Worm (Caenorhabditis elegans): ENCODE measurements around the gene C40A11.8.

Gene C40A11.8

DNA sequence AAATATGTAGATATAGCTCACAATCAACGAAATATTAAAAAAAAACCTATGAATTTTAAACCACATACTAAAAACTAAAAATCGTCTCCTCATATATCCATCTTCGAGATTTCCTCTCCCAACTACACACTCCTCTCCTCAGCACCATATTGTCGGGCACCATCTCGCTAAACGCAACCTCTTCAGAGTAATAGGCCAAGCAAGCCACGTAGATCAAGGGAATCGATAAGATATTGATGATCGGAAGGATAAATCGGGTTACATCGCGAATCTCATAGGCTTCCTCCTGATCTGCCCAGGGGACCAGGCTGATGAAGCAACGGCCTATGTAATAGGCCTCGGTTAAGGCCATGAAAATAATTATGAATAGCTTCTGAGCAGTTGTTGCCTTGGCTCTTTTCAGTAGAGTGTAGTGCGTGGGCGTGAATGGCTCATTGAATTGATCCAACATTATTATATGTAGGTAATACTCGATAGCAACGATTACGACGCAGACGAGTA lies at the start of gene C40A11.8, which contains the start of gene C40A11.7:
Gene C40A11.8 (minus strand): TSS at position 451 of the 501 bp plus-strand sequence.
Gene C40A11.7 (minus strand): TSS at position 101 of the 501 bp plus-strand sequence.
- TF ChIP-seq unc-86 (tag; optimal IDR thresholded peaks at IDR 0.05) (no peak), mef-2 (tag; optimal IDR thresholded peaks at IDR 0.05) (no peak), unc-62 (GFP tag; optimal IDR thresholded peaks at IDR 0.05) (no peak), sox-4 (tag; optimal IDR thresholded peaks at IDR 0.05) (no peak), jun-1 (tag; optimal IDR thresholded peaks at IDR 0.05) (no peak), dpl-1 (GFP tag; optimal IDR thresholded peaks at IDR 0.05) (no peak), hpl-2 (GFP tag; optimal IDR thresholded peaks at IDR 0.05) (no peak), lir-3 (tag; optimal IDR thresholded peaks at IDR 0.05; ENCODE audit: poor library complexity) (no peak), isw-1 (GFP tag; IDR thresholded peaks at IDR 0.05) (no peak), nhr-28 (tag; optimal IDR thresholded peaks at IDR 0.05) (no peak)

DNA sequence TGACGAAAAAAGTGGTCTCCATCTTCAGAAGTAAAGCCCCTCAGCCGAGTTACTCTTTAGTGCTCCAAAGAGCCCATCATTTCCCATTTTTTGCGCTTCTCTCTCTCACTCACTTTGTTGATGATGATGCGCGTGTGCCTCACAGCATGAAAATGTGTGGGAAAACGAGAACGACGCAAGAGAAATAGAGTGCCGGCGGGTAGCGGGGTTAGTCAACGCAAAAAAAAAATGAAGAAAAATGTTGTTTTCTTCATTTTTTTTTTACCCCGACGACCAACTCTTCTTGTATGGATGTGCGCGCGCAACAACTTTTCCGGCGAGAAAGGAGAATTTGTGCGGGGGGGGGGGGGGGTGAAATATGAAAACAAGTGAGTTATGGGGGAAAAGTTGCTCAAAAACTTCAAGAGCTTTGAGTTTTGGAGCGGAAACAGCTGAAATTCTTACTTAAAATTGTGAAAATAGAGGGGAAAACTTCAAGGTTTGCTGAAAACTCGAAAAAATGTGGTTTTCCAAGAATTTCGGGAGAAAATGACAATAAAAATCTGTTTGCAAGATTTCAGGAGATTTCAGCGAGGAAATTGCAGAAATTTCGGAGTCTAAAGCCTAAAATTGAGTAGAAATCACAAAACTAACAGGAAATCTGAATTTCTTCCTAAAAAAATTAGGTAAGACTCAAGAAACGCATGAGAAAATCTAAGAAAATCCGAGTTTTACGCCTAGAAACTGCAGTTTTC lies 47.0 kb upstream of the C40A11.8 start, which contains the start of gene C33C12.1:
Gene C33C12.1 (plus strand): TSS at position 684 of the 734 bp plus-strand sequence.
- TF ChIP-seq isw-1 (GFP tag; IDR thresholded peaks at IDR 0.05) (no peak), pax-3 (tag; optimal IDR thresholded peaks at IDR 0.05) (no peak), efl-1 (optimal IDR thresholded peaks at IDR 0.05) (peak; percentile 4 to 16), efl-1 (GFP tag; optimal IDR thresholded peaks at IDR 0.05 in 1 of 2) (peak in 1 of 2 experiments; percentile 82), fkh-10 (GFP tag; optimal IDR thresholded peaks at IDR 0.05) (peak; percentile 18), ceh-90 (tag; optimal IDR thresholded peaks at IDR 0.05) (no peak), fkh-8 (tag; optimal IDR thresholded peaks at IDR 0.05) (peak; percentile 13), alr-1 (tag; optimal IDR thresholded peaks at IDR 0.05; ENCODE audit: borderline replicate concordance) (no peak), jun-1 (tag; optimal IDR thresholded peaks at IDR 0.05) (no peak), ceh-82 (tag; optimal IDR thresholded peaks at IDR 0.05) (peak in 1 of 3 experiments; percentile 34), tbx-2 (tag; optimal IDR thresholded peaks at IDR 0.05) (no peak), blmp-1 (tag; optimal IDR thresholded peaks at IDR 0.05) (no peak), fos-1 (tag; optimal IDR thresholded peaks at IDR 0.05) (no peak), snu-23 (GFP tag; optimal IDR thresholded peaks at IDR 0.05) (no peak), ceh-8 (GFP tag; optimal IDR thresholded peaks at IDR 0.05) (no peak), mdl-1 (tag; optimal IDR thresholded peaks at IDR 0.05) (no peak), vab-15 (tag; optimal IDR thresholded peaks at IDR 0.05) (no peak), unc-86 (tag; optimal IDR thresholded peaks at IDR 0.05) (no peak), lin-14 (GFP tag; optimal IDR thresholded peaks at IDR 0.05) (peak; percentile 80), sox-4 (tag; optimal IDR thresholded peaks at IDR 0.05) (no peak), pqm-1 (tag; optimal IDR thresholded peaks at IDR 0.05) (no peak), aly-2 (tag; optimal IDR thresholded peaks at IDR 0.05) (no peak), ztf-11 (tag; optimal IDR thresholded peaks at IDR 0.05) (no peak), zip-4 (GFP tag; optimal IDR thresholded peaks at IDR 0.05) (no peak), elt-3 (tag; optimal IDR thresholded peaks at IDR 0.05) (no peak), lsy-2 (tag; optimal IDR thresholded peaks at IDR 0.05) (peak in 1 of 2 experiments; percentile 10), hlh-17 (GFP tag; optimal IDR thresholded peaks at IDR 0.05; ENCODE audit: borderline replicate concordance) (no peak), dpl-1 (GFP tag; optimal IDR thresholded peaks at IDR 0.05) (peak in 1 of 3 experiments; percentile 22), ztf-4 (tag; optimal IDR thresholded peaks at IDR 0.05) (no peak), zag-1 (tag; optimal IDR thresholded peaks at IDR 0.05) (no peak), nhr-76 (tag; optimal IDR thresholded peaks at IDR 0.05) (no peak), nhr-84 (tag; optimal IDR thresholded peaks at IDR 0.05) (no peak), grh-1 (GFP tag; IDR thresholded peaks at IDR 0.05) (no peak), F16B12.6 (tag; optimal IDR thresholded peaks at IDR 0.05) (no peak), lin-35 (GFP tag; optimal IDR thresholded peaks at IDR 0.05) (no peak), lin-15B (tag; optimal IDR thresholded peaks at IDR 0.05) (no peak), snpc-4 (tag; optimal IDR thresholded peaks at IDR 0.05) (no peak), sptf-1 (tag; optimal IDR thresholded peaks at IDR 0.05) (no peak), nhr-28 (tag; optimal IDR thresholded peaks at IDR 0.05) (no peak), C04F5.9 (tag; optimal IDR thresholded peaks at IDR 0.05) (no peak), lin-13 (GFP tag; optimal IDR thresholded peaks at IDR 0.05) (no peak), nhr-47 (tag; optimal IDR thresholded peaks at IDR 0.05) (no peak), nhr-90 (tag; optimal IDR thresholded peaks at IDR 0.05; ENCODE audit: poor library complexity) (no peak), elt-2 (tag; optimal IDR thresholded peaks at IDR 0.05) (no peak)
